Worm (Caenorhabditis elegans): ENCODE data around the gene Y32G9B.1.

The Y32G9B.1 gene

ce11 chrV:1773120-1773519 is 56.8 kb downstream of the Y32G9B.1 start (continued):
- TF ChIP-seq nhr-102 (tag; optimal IDR thresholded peaks at IDR 0.05): no peak

Measured in whole organism, L4 larva.